3 worm cellular contexts compared by ENCODE assay signal in genomic region chrX:4526412-4526811, ce11.
A peak's percentile ranks its signal among the peaks of the same experiment; 100 is the strongest.
TF ChIP-seq lines count a peak whose summit lies in the region.

No protein-coding gene starts in this region.

TF ChIP-seq in whole organism, L2 larva, 48 proteins besides CTCF, POLR2A, EP300 and RAD21 (continued from another document):
- no peak for TF ChIP-seq alr-1 (tag; optimal IDR thresholded peaks at IDR 0.05; lab: Kevin White, UChicago)
TF ChIP-seq in whole organism, L2 larva: peak in this region for 6.

TF ChIP-seq in whole organism, L3 larva, 47 proteins besides CTCF, POLR2A, EP300 and RAD21 (continued from another document):
- TF ChIP-seq ceh-82 (tag; optimal IDR thresholded peaks at IDR 0.05; lab: Kevin White, UChicago) (peak; percentile 24), nhr-28 (tag; optimal IDR thresholded peaks at IDR 0.05; lab: Kevin White, UChicago) (no peak), elt-1 (tag; optimal IDR thresholded peaks at IDR 0.05; lab: Kevin White, UChicago) (no peak), elt-3 (tag; optimal IDR thresholded peaks at IDR 0.05; lab: Kevin White, UChicago) (peak in 1 of 3 experiments; percentile 56), nhr-76 (tag; optimal IDR thresholded peaks at IDR 0.05; lab: Kevin White, UChicago) (no peak), nfya-1 (tag; optimal IDR thresholded peaks at IDR 0.05; lab: Kevin White, UChicago; ENCODE audit: insufficient read depth) (no peak)
TF ChIP-seq in whole organism, L3 larva: peak in this region for 9.

TF ChIP-seq in whole organism, L4 larva, 104 proteins besides CTCF, POLR2A, EP300 and RAD21 (continued from another document):
- TF ChIP-seq zip-2 (tag; optimal IDR thresholded peaks at IDR 0.05; lab: Kevin White, UChicago) = no peak
- TF ChIP-seq mxl-3 (GFP tag; optimal IDR thresholded peaks at IDR 0.05; lab: Kevin White, UChicago) = no peak
- no peak for TF ChIP-seq madf-9 (GFP tag; conservative IDR thresholded peaks at IDR 0.05; lab: Robert Waterston, UW)
- no peak for TF ChIP-seq dpl-1 (GFP tag; optimal IDR thresholded peaks at IDR 0.05; lab: Kevin White, UChicago)
- peak in 1 of 2 experiments; percentile 29 for TF ChIP-seq lsy-2 (tag; optimal IDR thresholded peaks at IDR 0.05; lab: Kevin White, UChicago)
- peak; percentile 62 for TF ChIP-seq nhr-102 (tag; optimal IDR thresholded peaks at IDR 0.05; lab: Kevin White, UChicago)
- TF ChIP-seq daf-16 (GFP tag; optimal IDR thresholded peaks at IDR 0.05; lab: Kevin White, UChicago) = no peak
- peak; percentile 37 for TF ChIP-seq daf-16 (tag; optimal IDR thresholded peaks at IDR 0.05; lab: Kevin White, UChicago)
- TF ChIP-seq ZK337.2 (GFP tag; IDR thresholded peaks at IDR 0.05; lab: Robert Waterston, UW) = no peak
- no peak for TF ChIP-seq fkh-10 (GFP tag; optimal IDR thresholded peaks at IDR 0.05; lab: Kevin White, UChicago)
- no peak for TF ChIP-seq zfp-2 (tag; optimal IDR thresholded peaks at IDR 0.05; lab: Kevin White, UChicago)
- TF ChIP-seq lin-13 (GFP tag; optimal IDR thresholded peaks at IDR 0.05; lab: Kevin White, UChicago) = no peak
- no peak for TF ChIP-seq ctbp-1 (GFP tag; IDR thresholded peaks at IDR 0.05; lab: Robert Waterston, UW)
- no peak for TF ChIP-seq madf-5 (GFP tag; IDR thresholded peaks at IDR 0.05; lab: Robert Waterston, UW)
- TF ChIP-seq ztf-11 (tag; optimal IDR thresholded peaks at IDR 0.05; lab: Kevin White, UChicago) = no peak
- peak; percentile 16 for TF ChIP-seq T20F7.1 (GFP tag; optimal IDR thresholded peaks at IDR 0.05; lab: Kevin White, UChicago)
- no peak for TF ChIP-seq F49E8.2 (tag; optimal IDR thresholded peaks at IDR 0.05; lab: Kevin White, UChicago; ENCODE audit: borderline replicate concordance)
- TF ChIP-seq nhr-41 (GFP tag; IDR thresholded peaks at IDR 0.05; lab: Robert Waterston, UW) = no peak
- no peak for TF ChIP-seq egl-27 (tag; optimal IDR thresholded peaks at IDR 0.05; lab: Kevin White, UChicago)
- TF ChIP-seq nhr-42 (GFP tag; IDR thresholded peaks at IDR 0.05; lab: Robert Waterston, UW) = no peak
- TF ChIP-seq rbr-2 (tag; optimal IDR thresholded peaks at IDR 0.05; lab: Kevin White, UChicago) = no peak
- no peak for TF ChIP-seq aha-1 (tag; lab: Kevin White, UChicago)
- peak; percentile 43 for TF ChIP-seq dve-1 (tag; optimal IDR thresholded peaks at IDR 0.05; lab: Kevin White, UChicago; ENCODE audit: insufficient read depth)
- no peak for TF ChIP-seq zag-1 (tag; optimal IDR thresholded peaks at IDR 0.05; lab: Kevin White, UChicago)
- no peak for TF ChIP-seq R02D3.7 (tag; optimal IDR thresholded peaks at IDR 0.05; lab: Kevin White, UChicago)
- no peak for TF ChIP-seq nhr-25 (tag; optimal IDR thresholded peaks at IDR 0.05; lab: Kevin White, UChicago; ENCODE audit: borderline replicate concordance, insufficient read depth)
- TF ChIP-seq spr-1 (tag; optimal IDR thresholded peaks at IDR 0.05; lab: Kevin White, UChicago) = no peak
- no peak for TF ChIP-seq pqm-1 (tag; optimal IDR thresholded peaks at IDR 0.05; lab: Kevin White, UChicago)
- no peak for TF ChIP-seq zip-11 (GFP tag; IDR thresholded peaks at IDR 0.05; lab: Robert Waterston, UW)
- no peak for TF ChIP-seq ceh-32 (tag; optimal IDR thresholded peaks at IDR 0.05; lab: Kevin White, UChicago; ENCODE audit: poor library complexity)
- TF ChIP-seq mdt-29 (GFP tag; IDR thresholded peaks at IDR 0.05; lab: Robert Waterston, UW) = no peak
- 0 out of 2 replicates have a peak, but pooled peaks have one; percentile 29 for TF ChIP-seq zfp-3 (GFP tag; conservative IDR thresholded peaks at IDR 0.05; lab: Robert Waterston, UW)
- TF ChIP-seq hmg-1.1 (GFP tag; IDR thresholded peaks at IDR 0.05; lab: Robert Waterston, UW) = no peak
- TF ChIP-seq nhr-28 (tag; optimal IDR thresholded peaks at IDR 0.05; lab: Kevin White, UChicago) = no peak
- TF ChIP-seq daf-19 (GFP tag; conservative IDR thresholded peaks at IDR 0.05; lab: Robert Waterston, UW) = no peak
- no peak for TF ChIP-seq gei-8 (GFP tag; optimal IDR thresholded peaks at IDR 0.05; lab: Kevin White, UChicago)
- no peak for TF ChIP-seq nhr-77 (tag; optimal IDR thresholded peaks at IDR 0.05; lab: Kevin White, UChicago)
- no peak for TF ChIP-seq nhr-76 (tag; optimal IDR thresholded peaks at IDR 0.05; lab: Kevin White, UChicago)
- TF ChIP-seq mep-1 (tag; optimal IDR thresholded peaks at IDR 0.05; lab: Kevin White, UChicago) = peak; percentile 67
- TF ChIP-seq nhr-111 (GFP tag; optimal IDR thresholded peaks at IDR 0.05; lab: Kevin White, UChicago) = no peak
- TF ChIP-seq nhr-48 (tag; optimal IDR thresholded peaks at IDR 0.05; lab: Kevin White, UChicago) = peak; percentile 39
- TF ChIP-seq F37D6.2 (tag; optimal IDR thresholded peaks at IDR 0.05; lab: Kevin White, UChicago) = no peak
- no peak for TF ChIP-seq hif-1 (tag; optimal IDR thresholded peaks at IDR 0.05; lab: Kevin White, UChicago)
- TF ChIP-seq aly-2 (tag; optimal IDR thresholded peaks at IDR 0.05; lab: Kevin White, UChicago) = peak; percentile 83
- TF ChIP-seq ama-1 (optimal IDR thresholded peaks at IDR 0.05; lab: Kevin White, UChicago) = no peak
- no peak for TF ChIP-seq tra-1 (GFP tag; IDR thresholded peaks at IDR 0.05; lab: Robert Waterston, UW)
- TF ChIP-seq nhr-6 (tag; optimal IDR thresholded peaks at IDR 0.05; lab: Kevin White, UChicago) = no peak
- TF ChIP-seq Y75B8A.6 (GFP tag; IDR thresholded peaks at IDR 0.05; lab: Robert Waterston, UW) = no peak
- no peak for TF ChIP-seq lin-15B (tag; optimal IDR thresholded peaks at IDR 0.05; lab: Kevin White, UChicago)
- peak; percentile 16 for TF ChIP-seq hlh-11 (tag; optimal IDR thresholded peaks at IDR 0.05; lab: Kevin White, UChicago)
- no peak for TF ChIP-seq ceh-44 (GFP tag; IDR thresholded peaks at IDR 0.05; lab: Robert Waterston, UW)
- TF ChIP-seq egl-43 (GFP tag; IDR thresholded peaks at IDR 0.05; lab: Robert Waterston, UW) = no peak
- TF ChIP-seq hlh-30 (tag; optimal IDR thresholded peaks at IDR 0.05; lab: Kevin White, UChicago; ENCODE audit: insufficient read depth) = no peak
- TF ChIP-seq snpc-4 (tag; optimal IDR thresholded peaks at IDR 0.05; lab: Kevin White, UChicago) = no peak
- TF ChIP-seq daf-12 (tag; optimal IDR thresholded peaks at IDR 0.05; lab: Kevin White, UChicago) = no peak
- TF ChIP-seq ceh-82 (tag; optimal IDR thresholded peaks at IDR 0.05; lab: Kevin White, UChicago) = no peak
- TF ChIP-seq F44E2.7 (GFP tag; IDR thresholded peaks at IDR 0.05; lab: Robert Waterston, UW) = no peak
- TF ChIP-seq tag-97 (GFP tag; IDR thresholded peaks at IDR 0.05; lab: Robert Waterston, UW) = no peak
- no peak for TF ChIP-seq ceh-62 (tag; optimal IDR thresholded peaks at IDR 0.05; lab: Kevin White, UChicago)
- no peak for TF ChIP-seq dmd-6 (GFP tag; IDR thresholded peaks at IDR 0.05; lab: Robert Waterston, UW)
- TF ChIP-seq ZK546.5 (tag; optimal IDR thresholded peaks at IDR 0.05; lab: Kevin White, UChicago) = no peak
- TF ChIP-seq snpc-1.2 (GFP tag; IDR thresholded peaks at IDR 0.05; lab: Robert Waterston, UW) = no peak
- no peak for TF ChIP-seq skn-1 (tag; optimal IDR thresholded peaks at IDR 0.05; lab: Kevin White, UChicago)
- no peak for TF ChIP-seq php-3 (GFP tag; IDR thresholded peaks at IDR 0.05; lab: Robert Waterston, UW)
- TF ChIP-seq lir-3 (tag; optimal IDR thresholded peaks at IDR 0.05; lab: Kevin White, UChicago) = no peak
- no peak for TF ChIP-seq Y48G9A.11 (GFP tag; IDR thresholded peaks at IDR 0.05; lab: Robert Waterston, UW)
- no peak for TF ChIP-seq Y5F2A.4 (GFP tag; optimal IDR thresholded peaks at IDR 0.05; lab: Kevin White, UChicago)
- TF ChIP-seq lin-38 (GFP tag; IDR thresholded peaks at IDR 0.05; lab: Robert Waterston, UW) = 0 out of 2 replicates have a peak, but pooled peaks have one; percentile 24
- TF ChIP-seq spr-3 (GFP tag; optimal IDR thresholded peaks at IDR 0.05; lab: Kevin White, UChicago) = no peak
- TF ChIP-seq F26F4.8 (GFP tag; conservative IDR thresholded peaks at IDR 0.05; lab: Robert Waterston, UW) = no peak
- TF ChIP-seq ceh-20 (GFP tag; IDR thresholded peaks at IDR 0.05; lab: Robert Waterston, UW) = no peak
- TF ChIP-seq lin-1 (GFP tag; IDR thresholded peaks at IDR 0.05; lab: Robert Waterston, UW) = no peak
- TF ChIP-seq T26A8.4 (GFP tag; IDR thresholded peaks at IDR 0.05; lab: Robert Waterston, UW) = peak; percentile 84
- no peak for TF ChIP-seq nhr-11 (tag; optimal IDR thresholded peaks at IDR 0.05; lab: Kevin White, UChicago)
- no peak for TF ChIP-seq F10B5.3 (tag; optimal IDR thresholded peaks at IDR 0.05; lab: Kevin White, UChicago)
- TF ChIP-seq nhr-237 (tag; optimal IDR thresholded peaks at IDR 0.05; lab: Kevin White, UChicago) = peak; percentile 56
- no peak for TF ChIP-seq lin-29 (GFP tag; IDR thresholded peaks at IDR 0.05; lab: Robert Waterston, UW)
- no peak for TF ChIP-seq sdz-12 (GFP tag; optimal IDR thresholded peaks at IDR 0.05; lab: Kevin White, UChicago)
- no peak for TF ChIP-seq cey-2 (tag; optimal IDR thresholded peaks at IDR 0.05; lab: Kevin White, UChicago; ENCODE audit: borderline replicate concordance, insufficient read depth)
- no peak for TF ChIP-seq attf-4 (tag; optimal IDR thresholded peaks at IDR 0.05; lab: Kevin White, UChicago)
- TF ChIP-seq mdl-1 (tag; optimal IDR thresholded peaks at IDR 0.05; lab: Kevin White, UChicago) = no peak
- no peak for TF ChIP-seq ztf-7 (tag; optimal IDR thresholded peaks at IDR 0.05; lab: Kevin White, UChicago)
- TF ChIP-seq duxl-1 (tag; optimal IDR thresholded peaks at IDR 0.05; lab: Kevin White, UChicago; ENCODE audit: poor library complexity) = peak; percentile 79
- TF ChIP-seq D1046.2 (GFP tag; IDR thresholded peaks at IDR 0.05; lab: Robert Waterston, UW) = no peak
- TF ChIP-seq arid-1 (GFP tag; conservative IDR thresholded peaks at IDR 0.05; lab: Robert Waterston, UW) = 0 out of 2 replicates have a peak, but pooled peaks have one; percentile 16
- TF ChIP-seq unc-130 (GFP tag; optimal IDR thresholded peaks at IDR 0.05; lab: Kevin White, UChicago) = no peak
- TF ChIP-seq mxl-2 (GFP tag; conservative IDR thresholded peaks at IDR 0.05; lab: Robert Waterston, UW) = no peak
- TF ChIP-seq ceh-28 (tag; optimal IDR thresholded peaks at IDR 0.05; lab: Kevin White, UChicago) = no peak
- TF ChIP-seq lin-39 (tag; optimal IDR thresholded peaks at IDR 0.05; lab: Kevin White, UChicago) = no peak
